Worm (Caenorhabditis elegans): ENCODE data around the gene eif-3.B.

Gene eif-3.B

DNA sequence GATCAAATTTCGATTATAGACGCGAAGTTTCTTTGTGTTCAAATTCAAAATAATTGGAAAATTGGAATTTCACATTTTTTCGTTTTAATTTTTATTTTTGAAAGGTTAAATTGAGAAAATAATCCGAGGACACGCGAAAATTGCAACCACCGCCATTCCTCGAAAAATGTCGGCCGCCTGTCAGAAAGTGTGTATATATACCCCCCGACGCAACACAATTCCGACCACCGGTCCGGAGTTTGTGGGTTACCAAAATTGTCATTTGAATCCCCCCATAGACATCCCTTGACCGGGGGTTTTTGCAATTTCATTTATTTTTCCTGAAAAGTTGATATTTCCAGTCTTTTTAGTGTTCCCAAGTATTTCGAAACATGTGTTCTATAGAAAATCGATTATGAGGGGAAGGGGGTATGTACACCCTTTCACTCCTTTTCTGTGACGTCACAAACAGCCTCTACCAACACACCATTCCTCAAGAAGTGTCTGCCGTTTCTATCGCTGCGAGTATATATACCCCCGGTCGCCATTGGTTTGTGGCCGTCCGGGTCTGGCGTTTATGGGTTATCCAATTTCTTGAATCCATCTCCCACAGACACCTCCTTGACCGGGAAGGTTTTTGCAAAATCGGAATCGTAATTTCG lies 9.2 kb downstream of the eif-3.B start, which contains the start of gene W01D2.3 (continued):
- TF ChIP-seq cebp-2 (GFP tag; IDR thresholded peaks at IDR 0.05), result 0 out of 2 replicates have a peak, but pooled peaks have one; percentile 71
- no peak for TF ChIP-seq mes-4 (tag; optimal IDR thresholded peaks at IDR 0.05)
- no peak for TF ChIP-seq Y53F4B.3 (GFP tag; IDR thresholded peaks at IDR 0.05)
- peak; percentile 59 for TF ChIP-seq K12H6.12 (tag; optimal IDR thresholded peaks at IDR 0.05)
- TF ChIP-seq lsl-1 (GFP tag; optimal IDR thresholded peaks at IDR 0.05), result peak; percentile 11
- peak; percentile 84 for TF ChIP-seq F23B12.7 (tag; optimal IDR thresholded peaks at IDR 0.05; ENCODE audit: insufficient read depth)
- no peak for TF ChIP-seq K11D2.4 (GFP tag; IDR thresholded peaks at IDR 0.05)
- peak; percentile 60; the same call in 1 of the 2 replicates for TF ChIP-seq hmg-1.2 (GFP tag; IDR thresholded peaks at IDR 0.05)
- TF ChIP-seq mel-28 (tag; optimal IDR thresholded peaks at IDR 0.05; ENCODE audit: borderline replicate concordance), result peak; percentile 58
- 0 out of 2 replicates have a peak, but pooled peaks have one; percentile 22 for TF ChIP-seq hsf-1 (GFP tag; IDR thresholded peaks at IDR 0.05)
- TF ChIP-seq egl-18 (GFP tag; IDR thresholded peaks at IDR 0.05), result no peak
- peak; percentile 0 for TF ChIP-seq unc-62 (GFP tag; optimal IDR thresholded peaks at IDR 0.05)
- TF ChIP-seq Y95B8A.8 (GFP tag; IDR thresholded peaks at IDR 0.05), result no peak
- TF ChIP-seq madf-10 (tag; optimal IDR thresholded peaks at IDR 0.05), result peak; percentile 7
- no peak for TF ChIP-seq sea-2 (GFP tag; IDR thresholded peaks at IDR 0.05)
- TF ChIP-seq snpc-3.4 (tag; optimal IDR thresholded peaks at IDR 0.05), result peak; percentile 95
- TF ChIP-seq B0035.1 (tag; optimal IDR thresholded peaks at IDR 0.05), result peak; percentile 49
- TF ChIP-seq lin-54 (GFP tag; optimal IDR thresholded peaks at IDR 0.05), result peak; percentile 55
- TF ChIP-seq D2030.7 (GFP tag; IDR thresholded peaks at IDR 0.05), result peak; percentile 39; the same call in 1 of the 2 replicates
- no peak for TF ChIP-seq F55B11.4 (tag; optimal IDR thresholded peaks at IDR 0.05; ENCODE audit: borderline replicate concordance, insufficient read depth)
- TF ChIP-seq athp-1 (tag; optimal IDR thresholded peaks at IDR 0.05), result peak; percentile 42
- peak; percentile 68; the same call in 1 of the 2 replicates for TF ChIP-seq mcd-1 (GFP tag; IDR thresholded peaks at IDR 0.05)
- peak; percentile 20 for TF ChIP-seq unc-130 (GFP tag; optimal IDR thresholded peaks at IDR 0.05)
- no peak for TF ChIP-seq ztf-28 (GFP tag; IDR thresholded peaks at IDR 0.05)
- TF ChIP-seq madf-3 (GFP tag; IDR thresholded peaks at IDR 0.05), result no peak
- no peak for TF ChIP-seq F39B2.1 (GFP tag; IDR thresholded peaks at IDR 0.05)
- peak; percentile 34 for TF ChIP-seq F57A8.1 (GFP tag; optimal IDR thresholded peaks at IDR 0.05)
- 0 out of 2 replicates have a peak, but pooled peaks have one; percentile 44 for TF ChIP-seq Y56A3A.18 (GFP tag; IDR thresholded peaks at IDR 0.05)
- TF ChIP-seq hlh-12 (tag; optimal IDR thresholded peaks at IDR 0.05), result no peak
- TF ChIP-seq ceh-27 (GFP tag; optimal IDR thresholded peaks at IDR 0.05), result peak; percentile 52
- peak; percentile 23 for TF ChIP-seq F22D6.2 (tag; optimal IDR thresholded peaks at IDR 0.05)

DNA sequence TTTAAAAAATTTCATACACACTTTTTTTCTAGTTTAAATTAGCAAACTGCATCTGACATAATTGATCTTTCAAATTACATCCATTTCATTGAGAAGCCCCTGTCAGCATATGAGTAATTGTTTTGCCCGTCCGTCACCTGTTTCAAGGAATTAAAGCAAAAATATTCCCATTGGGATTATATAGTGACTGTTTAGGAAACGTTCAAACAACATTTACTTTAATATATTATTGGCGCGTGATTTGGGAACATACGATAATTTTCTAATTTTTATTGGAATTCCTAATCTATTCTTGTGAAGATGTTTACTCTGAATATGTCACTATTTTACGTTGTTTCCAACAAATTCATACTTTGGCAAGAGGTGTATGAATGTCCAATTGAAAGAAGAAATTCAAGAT lies 10.5 kb downstream of the eif-3.B start, which contains the start of gene srt-11:
Gene srt-11 (plus strand): TSS at position 301 of the 400 bp plus-strand sequence.
- TF ChIP-seq B0019.2 (GFP tag; conservative IDR thresholded peaks at IDR 0.05) (no peak), Y53F4B.3 (GFP tag; IDR thresholded peaks at IDR 0.05) (no peak), hmg-20 (GFP tag; IDR thresholded peaks at IDR 0.05) (no peak), K11D2.4 (GFP tag; IDR thresholded peaks at IDR 0.05) (no peak), lin-26 (GFP tag; IDR thresholded peaks at IDR 0.05) (no peak), nhr-90 (tag; optimal IDR thresholded peaks at IDR 0.05) (no peak), Y67H2A.10 (GFP tag; conservative IDR thresholded peaks at IDR 0.05) (no peak), ZK185.1 (tag; optimal IDR thresholded peaks at IDR 0.05; ENCODE audit: poor library complexity, severe bottlenecking) (no peak), lir-1 (GFP tag; conservative IDR thresholded peaks at IDR 0.05) (no peak), F10E7.11 (tag; optimal IDR thresholded peaks at IDR 0.05) (no peak), bed-1 (GFP tag; IDR thresholded peaks at IDR 0.05) (no peak), nhr-27 (tag; optimal IDR thresholded peaks at IDR 0.05) (no peak), mes-4 (tag; optimal IDR thresholded peaks at IDR 0.05) (no peak), attf-3 (GFP tag; conservative IDR thresholded peaks at IDR 0.05) (no peak), Y79H2A.3 (GFP tag; conservative IDR thresholded peaks at IDR 0.05) (no peak), cebp-2 (GFP tag; IDR thresholded peaks at IDR 0.05) (no peak), sptf-2 (GFP tag; optimal IDR thresholded peaks at IDR 0.05) (no peak)

Measured in whole organism, young adult.